Worm (Caenorhabditis elegans) whole organism, L4/young adult: ENCODE data around the gene arrd-5.
"Not testable (repeated sequence)": the region's sequence is repeated elsewhere in the genome, so short reads cannot be mapped to it uniquely, and the experiment has no call there.

Source experiments
- W03F9.2 ChIP-seq: fragments of 150-350 bp; optimal IDR thresholded peaks from 2 replicates; lab custom pipeline; 2014; ENCODE audit warnings: missing biosample characterization, missing genetic modification characterization
- dao-5 ChIP-seq: sonication (generic microtip); optimal IDR thresholded peaks from 2 replicates; lab custom pipeline; 2016; ENCODE audit warnings: missing genotype, missing genetic modification characterization, moderate library complexity, missing compliant biosample characterization
- him-1 ChIP-seq: sonication (generic microtip); optimal IDR thresholded peaks from 2 replicates; lab custom pipeline; 2016; ENCODE audit warnings: missing genotype, missing genetic modification reagents, missing genetic modification characterization, missing compliant biosample characterization

Gene arrd-5

ce11 chrII:9862147-9862546, 27.1 kb downstream of the arrd-5 start, which contains the start of gene C08H9.18:
C08H9.18 (minus strand) TSS chrII:9862247.
- TF ChIP-seq dao-5 = no peak
- no peak for TF ChIP-seq W03F9.2 (tag; lab: Kevin White, UChicago)
- no peak for TF ChIP-seq him-1 (tag; lab: Kevin White, UChicago)

ce11 chrII:9866378-9866777, 31.4 kb downstream of the arrd-5 start, which contains the start of gene chil-1:
chil-1 (minus strand) TSS chrII:9866478.
- TF ChIP-seq dao-5; him-1 (tag; lab: Kevin White, UChicago); W03F9.2 (tag; lab: Kevin White, UChicago): not testable (repeated sequence)

- no peak for TF ChIP-seq dao-5
- no peak for TF ChIP-seq him-1 (tag; lab: Kevin White, UChicago)
- TF ChIP-seq W03F9.2 (tag; lab: Kevin White, UChicago) = no peak
These were observed 33.2 kb downstream of the arrd-5 start for ce11 chrII:9868207-9868606.

ce11 chrII:9868698-9869097, 33.7 kb downstream of the arrd-5 start, which contains the start of gene old-1:
old-1 (minus strand) TSS chrII:9868747.
- TF ChIP-seq him-1 (tag; lab: Kevin White, UChicago) = no peak
- TF ChIP-seq dao-5 = no peak
- TF ChIP-seq W03F9.2 (tag; lab: Kevin White, UChicago) = no peak

- TF ChIP-seq him-1 (tag; lab: Kevin White, UChicago) (no peak), W03F9.2 (tag; lab: Kevin White, UChicago) (no peak), dao-5 (no peak)
These were observed 36.0 kb downstream of the arrd-5 start, which contains the start of gene chil-7 for ce11 chrII:9871061-9871460. chil-7 (minus strand) TSS chrII:9871172.

- TF ChIP-seq him-1 (tag; lab: Kevin White, UChicago) = no peak
- TF ChIP-seq W03F9.2 (tag; lab: Kevin White, UChicago) = no peak
- TF ChIP-seq dao-5 = no peak
These were observed 37.9 kb downstream of the arrd-5 start, which contains the start of gene chil-8 for ce11 chrII:9872961-9873360. chil-8 (minus strand) TSS chrII:9873061.

ce11 chrII:9874508-9875229, 39.6 kb downstream of the arrd-5 start, which contains the start of the genes chil-2 and ctsa-3.2:
chil-2 (minus strand) TSS chrII:9874608.
ctsa-3.2 (plus strand) TSS chrII:9875179.
- no peak for TF ChIP-seq him-1 (tag; lab: Kevin White, UChicago)
- no peak for TF ChIP-seq dao-5
- TF ChIP-seq W03F9.2 (tag; lab: Kevin White, UChicago) = no peak

- no peak for TF ChIP-seq W03F9.2 (tag; lab: Kevin White, UChicago)
- TF ChIP-seq dao-5 = no peak
- no peak for TF ChIP-seq him-1 (tag; lab: Kevin White, UChicago)
These were observed 44.8 kb downstream of the arrd-5 start for ce11 chrII:9879815-9880214.

ce11 chrII:9880826-9881225, 45.8 kb downstream of the arrd-5 start, which contains the start of gene C08H9.15:
C08H9.15 (plus strand) TSS chrII:9881193.
- TF ChIP-seq dao-5 (no peak), W03F9.2 (tag; lab: Kevin White, UChicago) (no peak), him-1 (tag; lab: Kevin White, UChicago) (no peak)

- no peak for TF ChIP-seq dao-5
- TF ChIP-seq W03F9.2 (tag; lab: Kevin White, UChicago) = no peak
- TF ChIP-seq him-1 (tag; lab: Kevin White, UChicago) = no peak
These were observed 51.2 kb downstream of the arrd-5 start, which contains the start of gene algn-8 for ce11 chrII:9886216-9886615. algn-8 (minus strand) TSS chrII:9886442.
